Fruit fly (Drosophila melanogaster): ENCODE results near the gene CG43124.

- TF ChIP-seq psq (optimal IDR thresholded peaks at IDR 0.05) (no peak), Sin3A (optimal IDR thresholded peaks at IDR 0.05) (no peak), Myc (optimal IDR thresholded peaks at IDR 0.05) (no peak)
Observed at dm6 chr3R:28263522-28263921, 1.1 kb downstream of the CG43124 start, which contains the start of gene CG43125.
